Worm (Caenorhabditis elegans) whole organism, L4 larva: ENCODE data around the gene Y40B10A.11.

Experiments used
- T26A8.4 ChIP-seq: fragments of 200-800 bp; sonication (Bioruptor generic); IDR thresholded peaks from 2 replicates; pipeline ENCODE4 v1.3.6; 2022; ENCODE audit warnings: missing genetic modification characterization, missing compliant biosample characterization
- ZK546.5 ChIP-seq, 2 experiments: sonication (generic microtip); optimal IDR thresholded peaks; 2 replicates each; lab custom pipeline; 2017; ENCODE audit warnings: missing biosample characterization in 2 of 2, missing genetic modification characterization in 2 of 2
- ama-1 ChIP-seq: fragments of 150-350 bp; optimal IDR thresholded peaks from 2 replicates; lab custom pipeline; 2014; ENCODE audit warnings: inconsistent platforms, mixed read lengths
- ceh-44 ChIP-seq: fragments of 200-800 bp; sonication (Bioruptor generic); IDR thresholded peaks from 2 replicates; pipeline ENCODE4 v1.3.6; 2022; ENCODE audit warnings: missing genetic modification reagents, missing genetic modification characterization, missing compliant biosample characterization
- ces-1 ChIP-seq: fragments of 150-350 bp; sonication (generic microtip); optimal IDR thresholded peaks from 4 replicates; lab custom pipeline; 2014; ENCODE audit warnings: missing biosample characterization, missing genetic modification reagents, missing genetic modification characterization
- ctbp-1 ChIP-seq: fragments of 200-800 bp; sonication (Bioruptor generic); IDR thresholded peaks from 2 replicates; pipeline ENCODE4 v1.3.6; 2022; ENCODE audit warnings: missing genetic modification reagents, missing genetic modification characterization, missing compliant biosample characterization
- daf-16 ChIP-seq, 3 experiments: sonication (generic microtip); optimal IDR thresholded peaks; 2 replicates each; lab custom pipeline; 2016 to 2017; ENCODE audit warnings: missing genetic modification characterization in 3 of 3, missing genetic modification reagents in 3 of 3, mild to moderate bottlenecking in 2 of 3, missing compliant biosample characterization in 2 of 3, missing biosample characterization in 1 of 3, moderate library complexity in 1 of 3
- dmd-6 ChIP-seq: fragments of 200-800 bp; sonication (Bioruptor generic); IDR thresholded peaks from 2 replicates; pipeline ENCODE4 v1.3.6; 2022; ENCODE audit warnings: missing genetic modification reagents, missing genetic modification characterization, missing compliant biosample characterization
- dpl-1 ChIP-seq: fragments of 150-350 bp; optimal IDR thresholded peaks from 2 replicates; lab custom pipeline; 2014; ENCODE audit warnings: missing biosample characterization, missing genetic modification reagents, missing genetic modification characterization
- duxl-1 ChIP-seq: sonication (generic microtip); optimal IDR thresholded peaks from 2 replicates; lab custom pipeline; 2016; ENCODE audit warnings: mild to moderate bottlenecking, missing genetic modification characterization, moderate library complexity, missing compliant biosample characterization; ENCODE audit not compliant: poor library complexity
- fos-1 ChIP-seq: fragments of 150-350 bp; optimal IDR thresholded peaks from 2 replicates; lab custom pipeline; 2014; ENCODE audit warnings: missing biosample characterization, missing genetic modification characterization
- hlh-11 ChIP-seq: fragments of 200-800 bp; sonication (Bioruptor generic); optimal IDR thresholded peaks from 2 replicates; lab custom pipeline; 2018; ENCODE audit warnings: mild to moderate bottlenecking, missing genetic modification characterization, missing compliant biosample characterization
- hlh-30 ChIP-seq: sonication (generic microtip); optimal IDR thresholded peaks from 2 replicates; lab custom pipeline; 2017; ENCODE audit warnings: antibody characterized with exemption, mild to moderate bottlenecking, missing genetic modification characterization, missing compliant biosample characterization; ENCODE audit not compliant: insufficient read depth
- hmg-1.1 ChIP-seq: fragments of 200-800 bp; sonication (Bioruptor generic); IDR thresholded peaks from 2 replicates; pipeline ENCODE4 v1.3.6; 2022; ENCODE audit warnings: missing genetic modification reagents, missing genetic modification characterization, missing compliant biosample characterization
- jun-1 ChIP-seq: fragments of 150-350 bp; optimal IDR thresholded peaks from 2 replicates; lab custom pipeline; 2014; ENCODE audit warnings: missing biosample characterization, missing genetic modification reagents, missing genetic modification characterization
- lin-38 ChIP-seq: fragments of 200-800 bp; sonication (Bioruptor generic); IDR thresholded peaks from 2 replicates; pipeline ENCODE4 v1.3.6; 2022; ENCODE audit warnings: missing genetic modification reagents, missing genetic modification characterization, missing compliant biosample characterization
- lsy-2 ChIP-seq, 2 experiments: fragments of 150-350 bp in 1 of 2; sonication (generic microtip) in 1 of 2; optimal IDR thresholded peaks; 2 replicates each; lab custom pipeline; 2014 to 2017; ENCODE audit warnings: missing biosample characterization in 2 of 2, missing genetic modification characterization in 2 of 2
- madf-9 ChIP-seq: fragments of 200-800 bp; sonication (Bioruptor generic); conservative IDR thresholded peaks from 2 replicates; pipeline ENCODE4 v1.3.6; 2022; ENCODE audit warnings: missing genetic modification reagents, missing genetic modification characterization, missing compliant biosample characterization
- mxl-3 ChIP-seq: fragments of 200-800 bp; sonication (Bioruptor generic); optimal IDR thresholded peaks from 2 replicates; lab custom pipeline; 2018; ENCODE audit warnings: mild to moderate bottlenecking, missing genetic modification characterization, missing compliant biosample characterization
- nhr-42 ChIP-seq: fragments of 200-800 bp; sonication (Bioruptor generic); IDR thresholded peaks from 2 replicates; pipeline ENCODE4 v1.3.6; 2022; ENCODE audit warnings: missing genetic modification characterization, missing compliant biosample characterization
- set-16 ChIP-seq: fragments of 200-800 bp; sonication (Bioruptor generic); IDR thresholded peaks from 2 replicates; pipeline ENCODE4 v1.3.6; 2022; ENCODE audit warnings: missing genetic modification reagents, missing genetic modification characterization, missing compliant biosample characterization
- unc-130 ChIP-seq: sonication (generic microtip); optimal IDR thresholded peaks from 2 replicates; lab custom pipeline; 2016; ENCODE audit warnings: missing genetic modification reagents, missing genetic modification characterization, missing compliant biosample characterization
- unc-62 ChIP-seq, 3 experiments: fragments of 150-350 bp in 1 of 3; sonication (generic microtip); optimal IDR thresholded peaks in 2 of 3; peaks in 1 of 3; 1 replicate in 1 of 3; 2 replicates in 2 of 3; lab custom pipeline; 2014 to 2017; ENCODE audit warnings: missing biosample characterization in 3 of 3, missing genetic modification characterization in 3 of 3, missing genetic modification reagents in 3 of 3, missing genotype in 1 of 3

The Y40B10A.11 gene

DNA sequence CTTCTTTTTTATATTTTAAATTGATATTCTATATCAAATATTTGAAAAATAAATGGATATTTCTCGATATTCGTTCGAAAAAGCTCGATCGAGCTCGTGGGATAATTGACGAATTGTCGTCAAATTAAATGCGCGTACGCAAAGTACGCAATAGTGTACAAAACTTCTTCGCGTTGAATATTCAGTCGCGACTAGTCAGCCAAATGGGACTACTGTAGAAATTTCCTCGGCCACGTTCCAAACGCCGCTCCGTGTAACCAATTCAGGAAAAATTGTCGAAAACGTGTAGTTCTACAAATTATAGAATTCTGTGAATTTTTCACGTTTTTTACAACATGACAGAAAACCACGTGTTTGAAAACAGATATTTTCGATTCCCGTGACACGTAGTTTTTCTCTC lies 43.0 kb downstream of the Y40B10A.11 start (continued):
- TF ChIP-seq dpl-1 (peak; percentile 40), fos-1 (tag; lab: Kevin White, UChicago) (no peak), duxl-1 (peak; percentile 64), hlh-30 (peak; percentile 28), T26A8.4 (peak; percentile 67), ceh-44 (GFP tag; lab: Robert Waterston, UW) (no peak), ctbp-1 (GFP tag; lab: Robert Waterston, UW) (0 out of 2 replicates have a peak, but pooled peaks have one; percentile 51), mxl-3 (GFP tag; lab: Kevin White, UChicago) (peak; percentile 3), ZK546.5 (tag; optimal IDR thresholded peaks at IDR 0.05; lab: Kevin White, UChicago) (no peak), nhr-42 (GFP tag; lab: Robert Waterston, UW) (peak; percentile 47; the same call in 1 of the 2 replicates), daf-16 (GFP tag; optimal IDR thresholded peaks at IDR 0.05; lab: Kevin White, UChicago) (no peak), daf-16 (tag; optimal IDR thresholded peaks at IDR 0.05; lab: Kevin White, UChicago) (peak; percentile 25), ces-1 (no peak), set-16 (GFP tag; lab: Robert Waterston, UW) (no peak), madf-9 (GFP tag; lab: Robert Waterston, UW) (0 out of 2 replicates have a peak, but pooled peaks have one; percentile 33), ama-1 (no peak), hlh-11 (tag; lab: Kevin White, UChicago) (peak; percentile 49), unc-130 (GFP tag; lab: Kevin White, UChicago) (peak; percentile 91), hmg-1.1 (GFP tag; lab: Robert Waterston, UW) (peak; percentile 50; the same call in 1 of the 2 replicates), dmd-6 (GFP tag; lab: Robert Waterston, UW) (peak; percentile 66), lsy-2 (tag; optimal IDR thresholded peaks at IDR 0.05; lab: Kevin White, UChicago) (peak; percentile 47 to 96)
- TF ChIP-seq, all 104 proteins: peak for 27

- TF ChIP-seq hlh-30, result no peak
- peak in 1 of 2 experiments; percentile 16 for TF ChIP-seq unc-62 (GFP tag; optimal IDR thresholded peaks at IDR 0.05 in 1 of 2; lab: Kevin White, UChicago)
- no peak for TF ChIP-seq unc-62 (tag; optimal IDR thresholded peaks at IDR 0.05; lab: Kevin White, UChicago)
Measured at ce11 chrV:2004659-2005058, 46.7 kb downstream of the Y40B10A.11 start, which contains the start of gene cysl-4. cysl-4 (plus strand) TSS chrV:2004959.

DNA sequence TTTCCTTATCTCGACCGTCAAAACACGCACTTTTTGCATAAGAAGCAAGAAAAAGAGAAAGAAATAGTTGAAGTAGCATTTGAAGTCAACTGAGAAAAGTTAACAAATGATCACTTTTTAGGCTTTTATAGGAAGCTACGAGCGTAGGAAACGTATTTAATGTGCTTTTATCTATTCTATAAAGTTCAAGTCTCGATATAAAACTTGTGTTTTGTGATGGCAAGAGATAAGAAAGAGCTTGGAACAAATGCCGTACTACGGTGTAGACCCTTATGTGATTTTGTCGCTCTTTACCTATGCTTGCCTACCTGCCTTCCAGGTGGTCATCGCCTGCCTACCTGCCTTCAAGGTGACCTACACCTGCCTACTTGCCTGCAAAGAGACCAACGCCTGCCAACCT lies 47.2 kb downstream of the Y40B10A.11 start, which contains the start of gene clec-206:
TSS of gene clec-206 (minus strand) at position 101 of the 400 bp plus-strand sequence.
- TF ChIP-seq jun-1, result no peak
- no peak for TF ChIP-seq lin-38 (GFP tag; lab: Robert Waterston, UW)
- TF ChIP-seq duxl-1, result no peak
- TF ChIP-seq, all 104 proteins: peak for 0
